Worm (Caenorhabditis elegans) whole organism, late embryonic: ENCODE results near the gene frm-2.

Experiments
- C08G9.2 ChIP-seq: sonication (generic microtip); optimal IDR thresholded peaks from 2 replicates; lab custom pipeline; 2016; ENCODE audit warnings: mild to moderate bottlenecking, missing genetic modification characterization, moderate library complexity, missing compliant biosample characterization
- K09A11.1 ChIP-seq: sonication (generic microtip); optimal IDR thresholded peaks from 2 replicates; lab custom pipeline; 2017; ENCODE audit warnings: antibody characterized with exemption, mild to moderate bottlenecking, missing genetic modification characterization, missing compliant biosample characterization; ENCODE audit not compliant: insufficient read depth
- T23F11.4 ChIP-seq: fragments of 200-800 bp; sonication (Bioruptor generic); optimal IDR thresholded peaks from 2 replicates; lab custom pipeline; 2018; ENCODE audit warnings: mild to moderate bottlenecking, missing genetic modification characterization, missing compliant biosample characterization
- ama-1 ChIP-seq: fragments of 150-350 bp; optimal IDR thresholded peaks from 2 replicates; lab custom pipeline; 2014
- ceh-14 ChIP-seq: sonication (generic microtip); optimal IDR thresholded peaks from 2 replicates; lab custom pipeline; 2016; ENCODE audit warnings: missing genotype, missing genetic modification characterization, missing compliant biosample characterization
- ceh-19 ChIP-seq: fragments of 200-800 bp; sonication (Bioruptor generic); optimal IDR thresholded peaks from 2 replicates; lab custom pipeline; 2018; ENCODE audit warnings: mild to moderate bottlenecking, missing genetic modification characterization, missing compliant biosample characterization
- ceh-2 ChIP-seq: sonication (generic microtip); optimal IDR thresholded peaks from 2 replicates; lab custom pipeline; 2016; ENCODE audit warnings: missing genotype, missing genetic modification characterization, missing compliant biosample characterization
- ceh-30 ChIP-seq: fragments of 150-350 bp; optimal IDR thresholded peaks from 2 replicates; lab custom pipeline; 2014; ENCODE audit warnings: missing biosample characterization, missing genetic modification characterization
- ceh-31 ChIP-seq: sonication (generic microtip); optimal IDR thresholded peaks from 2 replicates; lab custom pipeline; 2016; ENCODE audit warnings: missing genetic modification characterization, missing compliant biosample characterization
- che-1 ChIP-seq: sonication (generic microtip); optimal IDR thresholded peaks from 2 replicates; lab custom pipeline; 2016; ENCODE audit warnings: mild to moderate bottlenecking, missing genetic modification characterization, missing compliant biosample characterization
- elt-2 ChIP-seq: sonication (generic microtip); optimal IDR thresholded peaks from 2 replicates; lab custom pipeline; 2016; ENCODE audit warnings: missing genetic modification reagents, missing genetic modification characterization, missing compliant biosample characterization
- elt-4 ChIP-seq: sonication (generic microtip); optimal IDR thresholded peaks from 2 replicates; lab custom pipeline; 2016; ENCODE audit warnings: missing genetic modification characterization, missing compliant biosample characterization
- ets-4 ChIP-seq: sonication (generic microtip); optimal IDR thresholded peaks from 2 replicates; lab custom pipeline; 2016; ENCODE audit warnings: missing genetic modification characterization, missing compliant biosample characterization
- eyg-1 ChIP-seq: sonication (generic microtip); optimal IDR thresholded peaks from 2 replicates; lab custom pipeline; 2016; ENCODE audit warnings: missing genotype, missing genetic modification characterization, missing compliant biosample characterization
- fax-1 ChIP-seq: sonication (generic microtip); optimal IDR thresholded peaks from 2 replicates; lab custom pipeline; 2016; ENCODE audit warnings: missing genotype, missing genetic modification characterization, missing compliant biosample characterization
- fkh-6 ChIP-seq: sonication (generic microtip); optimal IDR thresholded peaks from 2 replicates; lab custom pipeline; 2016; ENCODE audit warnings: missing genetic modification characterization, missing compliant biosample characterization
- gmeb-2 ChIP-seq: sonication (generic microtip); optimal IDR thresholded peaks from 2 replicates; lab custom pipeline; 2016; ENCODE audit warnings: missing genetic modification characterization, inconsistent platforms, missing compliant biosample characterization
- hlh-15 ChIP-seq: sonication (generic microtip); optimal IDR thresholded peaks from 2 replicates; lab custom pipeline; 2016; ENCODE audit warnings: missing genetic modification characterization, missing compliant biosample characterization
- hlh-30 ChIP-seq: sonication (generic microtip); optimal IDR thresholded peaks from 2 replicates; lab custom pipeline; 2017; ENCODE audit warnings: antibody characterized with exemption, missing genetic modification characterization, missing compliant biosample characterization; ENCODE audit not compliant: insufficient read depth
- hlh-8 ChIP-seq: sonication (generic microtip); optimal IDR thresholded peaks from 2 replicates; lab custom pipeline; 2016; ENCODE audit warnings: missing genotype, missing genetic modification characterization, missing compliant biosample characterization
- lin-11 ChIP-seq: fragments of 200-800 bp; sonication (Bioruptor generic); optimal IDR thresholded peaks from 2 replicates; lab custom pipeline; 2018; ENCODE audit warnings: mild to moderate bottlenecking, missing genetic modification characterization, missing compliant biosample characterization
- madf-2 ChIP-seq: sonication (generic microtip); optimal IDR thresholded peaks from 2 replicates; lab custom pipeline; 2017; ENCODE audit warnings: missing genetic modification characterization, missing compliant biosample characterization
- mec-3 ChIP-seq: sonication (generic microtip); optimal IDR thresholded peaks from 2 replicates; lab custom pipeline; 2016; ENCODE audit warnings: borderline replicate concordance, missing genetic modification characterization, missing compliant biosample characterization
- nfya-1 ChIP-seq: sonication (generic microtip); optimal IDR thresholded peaks from 2 replicates; lab custom pipeline; 2017; ENCODE audit warnings: missing genetic modification characterization, mild to moderate bottlenecking, missing compliant biosample characterization, antibody characterized with exemption, moderate library complexity
- nhr-11 ChIP-seq: fragments of 150-350 bp; optimal IDR thresholded peaks from 2 replicates; lab custom pipeline; 2014; ENCODE audit warnings: missing biosample characterization, missing genetic modification characterization
- npax-4 ChIP-seq: sonication (generic microtip); optimal IDR thresholded peaks from 2 replicates; lab custom pipeline; 2016; ENCODE audit warnings: missing genetic modification characterization, missing compliant biosample characterization
- odd-2 ChIP-seq: sonication (generic microtip); optimal IDR thresholded peaks from 2 replicates; lab custom pipeline; 2017; ENCODE audit warnings: antibody characterized with exemption, mild to moderate bottlenecking, missing genetic modification characterization, missing compliant biosample characterization
- pag-3 ChIP-seq: sonication (generic microtip); optimal IDR thresholded peaks from 2 replicates; lab custom pipeline; 2016; ENCODE audit warnings: missing compliant biosample characterization, missing genetic modification characterization, borderline replicate concordance
- pax-1 ChIP-seq: fragments of 150-350 bp; optimal IDR thresholded peaks from 2 replicates; lab custom pipeline; 2014; ENCODE audit warnings: missing biosample characterization, missing genetic modification characterization
- pqm-1 ChIP-seq: sonication (generic microtip); optimal IDR thresholded peaks from 2 replicates; lab custom pipeline; 2016; ENCODE audit warnings: missing genetic modification characterization, missing compliant biosample characterization
- ref-2 ChIP-seq: sonication (generic microtip); optimal IDR thresholded peaks from 2 replicates; lab custom pipeline; 2016; ENCODE audit warnings: missing genetic modification characterization, missing compliant biosample characterization
- rnt-1 ChIP-seq: sonication (generic microtip); optimal IDR thresholded peaks from 2 replicates; lab custom pipeline; 2016; ENCODE audit warnings: missing genetic modification characterization, missing compliant biosample characterization
- sdc-2 ChIP-seq: sonication (generic microtip); optimal IDR thresholded peaks from 2 replicates; lab custom pipeline; 2016; ENCODE audit warnings: missing genotype, missing genetic modification characterization, missing compliant biosample characterization
- sox-4 ChIP-seq: sonication (generic microtip); optimal IDR thresholded peaks from 2 replicates; lab custom pipeline; 2017; ENCODE audit warnings: mild to moderate bottlenecking, missing genetic modification characterization, inconsistent platforms, missing compliant biosample characterization
- tbx-7 ChIP-seq: sonication (generic microtip); optimal IDR thresholded peaks from 2 replicates; lab custom pipeline; 2016; ENCODE audit warnings: missing genotype, missing genetic modification characterization, missing compliant biosample characterization
- ttx-3 ChIP-seq: sonication (generic microtip); optimal IDR thresholded peaks from 2 replicates; lab custom pipeline; 2016; ENCODE audit warnings: missing genetic modification reagents, missing genetic modification characterization, missing compliant biosample characterization
- unc-3 ChIP-seq, 2 experiments: fragments of 200-800 bp in 1 of 2; sonication (Bioruptor generic) in 1 of 2; sonication (generic microtip) in 1 of 2; conservative IDR thresholded peaks in 1 of 2; optimal IDR thresholded peaks in 1 of 2; 2 replicates each; pipeline versions ENCODE4 v1.3.6 to Lab custom; 2016 to 2022; ENCODE audit warnings: missing compliant biosample characterization in 2 of 2, missing genetic modification characterization in 2 of 2, missing genetic modification reagents in 1 of 2
- unc-42 ChIP-seq: sonication (generic microtip); optimal IDR thresholded peaks from 2 replicates; lab custom pipeline; 2016; ENCODE audit warnings: missing genotype, missing genetic modification characterization, missing compliant biosample characterization

The frm-2 gene

DNA sequence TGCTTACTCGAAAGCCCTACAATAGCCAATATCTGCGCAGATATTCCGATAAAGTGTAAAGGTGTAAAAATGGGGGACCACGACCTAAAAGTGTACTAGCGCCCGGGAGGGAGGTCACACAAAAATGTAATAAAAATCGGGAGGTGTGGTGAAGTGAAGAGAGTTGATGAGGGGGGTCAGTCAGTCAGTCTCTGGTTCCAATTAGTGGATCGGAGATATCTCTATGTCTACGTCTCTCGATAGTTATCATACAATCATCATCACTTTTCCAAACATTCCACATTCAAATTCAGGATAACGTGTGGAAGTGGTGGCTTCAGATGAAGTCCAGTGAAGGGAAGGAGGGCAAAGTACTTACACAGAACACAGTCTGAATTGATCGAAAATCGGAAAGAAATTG, 5.9 kb downstream of the frm-2 start:
- TF ChIP-seq ceh-30 (tag; lab: Kevin White, UChicago), result no peak
- no peak for TF ChIP-seq npax-4 (tag; lab: Kevin White, UChicago)
- no peak for TF ChIP-seq ceh-2 (tag; lab: Kevin White, UChicago)
- peak; percentile 64 for TF ChIP-seq hlh-8
- no peak for TF ChIP-seq C08G9.2 (tag; lab: Kevin White, UChicago)
- TF ChIP-seq nhr-11 (tag; lab: Kevin White, UChicago), result no peak
- TF ChIP-seq gmeb-2, result no peak
- TF ChIP-seq hlh-15 (tag; lab: Kevin White, UChicago), result no peak
- peak; percentile 1 for TF ChIP-seq ref-2

- TF ChIP-seq ceh-31 (tag; lab: Kevin White, UChicago) (no peak), rnt-1 (tag; lab: Kevin White, UChicago) (no peak), ceh-2 (tag; lab: Kevin White, UChicago) (no peak)
- TF ChIP-seq, all 69 proteins: peak for 0
Measured at ce11 chrIII:5975005-5975730, 6.8 kb downstream of the frm-2 start, which contains the start of gene mlp-1. mlp-1 (minus strand) TSS chrIII:5975055.

- TF ChIP-seq pax-1 (tag; lab: Kevin White, UChicago) (no peak), odd-2 (tag; lab: Kevin White, UChicago) (no peak), ceh-14 (tag; lab: Kevin White, UChicago) (no peak), unc-3 (GFP tag; conservative IDR thresholded peaks at IDR 0.05; lab: Robert Waterston, UW) (no peak), unc-3 (tag; optimal IDR thresholded peaks at IDR 0.05; lab: Kevin White, UChicago) (no peak), sdc-2 (no peak), ceh-30 (tag; lab: Kevin White, UChicago) (no peak), lin-11 (tag; lab: Kevin White, UChicago) (no peak), rnt-1 (tag; lab: Kevin White, UChicago) (no peak), sox-4 (tag; lab: Kevin White, UChicago) (no peak)
Measured at ce11 chrIII:5967640-5968039, 14.3 kb downstream of the frm-2 start.

- TF ChIP-seq elt-2 (tag; lab: Kevin White, UChicago), result peak; percentile 12
- no peak for TF ChIP-seq pqm-1
Measured at ce11 chrIII:5965839-5966463, 16.0 kb downstream of the frm-2 start, which contains the start of gene dct-6. dct-6 (plus strand) TSS chrIII:5966413.

DNA sequence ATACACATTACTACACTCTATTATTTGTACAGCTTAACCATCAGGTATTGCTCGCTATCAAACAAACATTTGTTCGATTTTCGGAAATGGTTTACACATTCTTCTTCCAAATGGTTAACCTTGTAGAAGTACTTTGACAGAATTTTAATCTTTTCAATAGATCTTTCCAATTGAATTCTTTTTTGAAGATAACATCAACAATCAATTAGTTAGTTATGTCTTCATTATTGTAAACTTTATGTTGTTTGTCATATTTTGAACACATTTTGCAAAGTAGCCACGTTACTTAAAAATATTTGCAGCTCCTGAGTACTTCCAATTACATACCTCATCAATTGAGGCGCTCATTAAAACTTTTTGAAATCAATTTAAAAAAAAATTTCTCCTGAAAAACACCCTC, 16.6 kb downstream of the frm-2 start:
- TF ChIP-seq che-1 (tag; lab: Kevin White, UChicago), result no peak
- no peak for TF ChIP-seq elt-4 (tag; lab: Kevin White, UChicago)
- TF ChIP-seq K09A11.1, result no peak
- no peak for TF ChIP-seq unc-42 (tag; lab: Kevin White, UChicago)
- no peak for TF ChIP-seq ttx-3 (tag; lab: Kevin White, UChicago)
- no peak for TF ChIP-seq nfya-1
- TF ChIP-seq sox-4 (tag; lab: Kevin White, UChicago), result no peak

- TF ChIP-seq che-1 (tag; lab: Kevin White, UChicago) (no peak), C08G9.2 (tag; lab: Kevin White, UChicago) (no peak), eyg-1 (no peak), pag-3 (tag; lab: Kevin White, UChicago) (no peak), hlh-30 (no peak), fax-1 (tag; lab: Kevin White, UChicago) (no peak), elt-4 (tag; lab: Kevin White, UChicago) (no peak), ceh-19 (GFP tag; lab: Kevin White, UChicago) (no peak), ceh-2 (tag; lab: Kevin White, UChicago) (no peak), sox-4 (tag; lab: Kevin White, UChicago) (no peak), mec-3 (no peak), nfya-1 (no peak), tbx-7 (tag; lab: Kevin White, UChicago) (no peak), ets-4 (tag; lab: Kevin White, UChicago) (no peak), ama-1 (no peak), ttx-3 (tag; lab: Kevin White, UChicago) (no peak), fkh-6 (tag; lab: Kevin White, UChicago) (no peak), madf-2 (tag; lab: Kevin White, UChicago) (no peak), T23F11.4 (GFP tag; lab: Kevin White, UChicago) (no peak)
Measured at ce11 chrIII:5964058-5964632, 17.8 kb downstream of the frm-2 start.
